Fruit fly (Drosophila melanogaster): ENCODE measurements around the gene crm.

The crm gene

dm6 chrX:2693786-2694185 is 44.8 kb downstream of the crm start, which contains the start of gene dyw:
dyw (minus strand) TSS chrX:2693886.
- TF ChIP-seq psq (optimal IDR thresholded peaks at IDR 0.05), result no peak
- no peak for TF ChIP-seq ttk (optimal IDR thresholded peaks at IDR 0.05)
- TF ChIP-seq Sin3A (optimal IDR thresholded peaks at IDR 0.05), result no peak
- no peak for TF ChIP-seq insv (optimal IDR thresholded peaks at IDR 0.05)
- no peak for TF ChIP-seq Myc (optimal IDR thresholded peaks at IDR 0.05)
- TF ChIP-seq h (optimal IDR thresholded peaks at IDR 0.05), result no peak

dm6 chrX:2690376-2690775 is 48.2 kb downstream of the crm start:
- TF ChIP-seq ttk (optimal IDR thresholded peaks at IDR 0.05) (no peak), psq (optimal IDR thresholded peaks at IDR 0.05) (no peak), insv (optimal IDR thresholded peaks at IDR 0.05) (no peak), Myc (optimal IDR thresholded peaks at IDR 0.05) (no peak), Sin3A (optimal IDR thresholded peaks at IDR 0.05) (no peak), h (optimal IDR thresholded peaks at IDR 0.05) (no peak)

dm6 chrX:2686930-2687329 is 51.6 kb downstream of the crm start:
- TF ChIP-seq h (optimal IDR thresholded peaks at IDR 0.05) (no peak), Myc (optimal IDR thresholded peaks at IDR 0.05) (no peak), insv (optimal IDR thresholded peaks at IDR 0.05) (no peak), psq (optimal IDR thresholded peaks at IDR 0.05) (no peak), Sin3A (optimal IDR thresholded peaks at IDR 0.05) (no peak)

- TF ChIP-seq psq (optimal IDR thresholded peaks at IDR 0.05), result no peak
- TF ChIP-seq h (optimal IDR thresholded peaks at IDR 0.05), result no peak
- no peak for TF ChIP-seq Sin3A (optimal IDR thresholded peaks at IDR 0.05)
- TF ChIP-seq insv (optimal IDR thresholded peaks at IDR 0.05), result no peak
- TF ChIP-seq Myc (optimal IDR thresholded peaks at IDR 0.05), result no peak
- no peak for TF ChIP-seq ttk (optimal IDR thresholded peaks at IDR 0.05)
Observed at dm6 chrX:2685580-2685979, 53.0 kb downstream of the crm start, which contains the start of gene per. per (plus strand) TSS chrX:2685580.

- TF ChIP-seq Sin3A (optimal IDR thresholded peaks at IDR 0.05) (no peak), ttk (optimal IDR thresholded peaks at IDR 0.05) (no peak), h (optimal IDR thresholded peaks at IDR 0.05) (no peak), insv (optimal IDR thresholded peaks at IDR 0.05) (no peak), Myc (optimal IDR thresholded peaks at IDR 0.05) (no peak), psq (optimal IDR thresholded peaks at IDR 0.05) (no peak)
Observed at dm6 chrX:2685022-2685421, 53.6 kb downstream of the crm start.

dm6 chrX:2684442-2684841 is 54.1 kb downstream of the crm start:
- TF ChIP-seq psq (optimal IDR thresholded peaks at IDR 0.05), result no peak
- TF ChIP-seq Myc (optimal IDR thresholded peaks at IDR 0.05), result no peak
- TF ChIP-seq h (optimal IDR thresholded peaks at IDR 0.05), result no peak
- TF ChIP-seq Sin3A (optimal IDR thresholded peaks at IDR 0.05), result no peak
- no peak for TF ChIP-seq insv (optimal IDR thresholded peaks at IDR 0.05)
- TF ChIP-seq ttk (optimal IDR thresholded peaks at IDR 0.05), result no peak

Measured in Kc167 (cell line).